Worm (Caenorhabditis elegans) whole organism, L4 larva: ENCODE measurements around the gene R186.8.

ENCODE experiments used
- F44E2.7 ChIP-seq: fragments of 200-800 bp; sonication (Bioruptor generic); IDR thresholded peaks from 2 replicates; pipeline ENCODE4 v2.1.2; 2022; ENCODE audit warnings: missing genetic modification characterization, missing compliant biosample characterization
- F49E8.2 ChIP-seq: sonication (generic microtip); optimal IDR thresholded peaks from 2 replicates; lab custom pipeline; 2016; ENCODE audit warnings: missing compliant biosample characterization, mild to moderate bottlenecking, missing genetic modification characterization, borderline replicate concordance
- T26A8.4 ChIP-seq: fragments of 200-800 bp; sonication (Bioruptor generic); IDR thresholded peaks from 2 replicates; pipeline ENCODE4 v1.3.6; 2022; ENCODE audit warnings: missing genetic modification characterization, missing compliant biosample characterization
- Y48G9A.11 ChIP-seq: fragments of 200-800 bp; sonication (Bioruptor generic); IDR thresholded peaks from 2 replicates; pipeline ENCODE4 v1.3.6; 2022; ENCODE audit warnings: missing genetic modification reagents, missing genetic modification characterization, missing compliant biosample characterization
- Y5F2A.4 ChIP-seq: fragments of 200-800 bp; sonication (Bioruptor generic); optimal IDR thresholded peaks from 2 replicates; lab custom pipeline; 2018; ENCODE audit warnings: mild to moderate bottlenecking, missing genetic modification characterization, missing compliant biosample characterization
- aha-1 ChIP-seq: fragments of 150-350 bp; peaks from one replicate; lab custom pipeline; 2014; ENCODE audit warnings: missing biosample characterization, missing genetic modification characterization
- aly-2 ChIP-seq: sonication (generic microtip); optimal IDR thresholded peaks from 2 replicates; lab custom pipeline; 2018; ENCODE audit warnings: missing biosample characterization, missing genetic modification characterization
- ceh-20 ChIP-seq: fragments of 200-800 bp; sonication (Bioruptor generic); IDR thresholded peaks from 2 replicates; pipeline ENCODE4 v1.3.6; 2022; ENCODE audit warnings: missing genetic modification reagents, missing genetic modification characterization, missing compliant biosample characterization
- ceh-28 ChIP-seq: fragments of 150-350 bp; optimal IDR thresholded peaks from 2 replicates; lab custom pipeline; 2014; ENCODE audit warnings: missing biosample characterization, missing genetic modification reagents, missing genetic modification characterization
- ceh-32 ChIP-seq: sonication (generic microtip); optimal IDR thresholded peaks from 2 replicates; lab custom pipeline; 2016; ENCODE audit warnings: mild to moderate bottlenecking, missing genetic modification characterization, missing compliant biosample characterization; ENCODE audit not compliant: poor library complexity
- daf-16 ChIP-seq, 3 experiments: sonication (generic microtip); optimal IDR thresholded peaks; 2 replicates each; lab custom pipeline; 2016 to 2017; ENCODE audit warnings: missing genetic modification characterization in 3 of 3, missing genetic modification reagents in 3 of 3, mild to moderate bottlenecking in 2 of 3, missing compliant biosample characterization in 2 of 3, missing biosample characterization in 1 of 3, moderate library complexity in 1 of 3
- dmd-6 ChIP-seq: fragments of 200-800 bp; sonication (Bioruptor generic); IDR thresholded peaks from 2 replicates; pipeline ENCODE4 v1.3.6; 2022; ENCODE audit warnings: missing genetic modification reagents, missing genetic modification characterization, missing compliant biosample characterization
- dve-1 ChIP-seq: sonication (generic microtip); optimal IDR thresholded peaks from 2 replicates; lab custom pipeline; 2017; ENCODE audit warnings: antibody characterized with exemption, mild to moderate bottlenecking, missing genetic modification characterization, missing compliant biosample characterization; ENCODE audit not compliant: insufficient read depth
- egl-27 ChIP-seq: sonication (generic microtip); optimal IDR thresholded peaks from 3 replicates; lab custom pipeline; 2017; ENCODE audit warnings: missing biosample characterization, missing genetic modification reagents, missing genetic modification characterization
- fkh-10 ChIP-seq: fragments of 150-350 bp; optimal IDR thresholded peaks from 2 replicates; lab custom pipeline; 2014; ENCODE audit warnings: missing biosample characterization, missing genetic modification reagents, missing genetic modification characterization
- gei-8 ChIP-seq: fragments of 200-800 bp; sonication (Bioruptor generic); optimal IDR thresholded peaks from 2 replicates; lab custom pipeline; 2018; ENCODE audit warnings: mild to moderate bottlenecking, missing genetic modification characterization, missing compliant biosample characterization
- hlh-11 ChIP-seq: fragments of 200-800 bp; sonication (Bioruptor generic); optimal IDR thresholded peaks from 2 replicates; lab custom pipeline; 2018; ENCODE audit warnings: mild to moderate bottlenecking, missing genetic modification characterization, missing compliant biosample characterization
- hlh-30 ChIP-seq: sonication (generic microtip); optimal IDR thresholded peaks from 2 replicates; lab custom pipeline; 2017; ENCODE audit warnings: antibody characterized with exemption, mild to moderate bottlenecking, missing genetic modification characterization, missing compliant biosample characterization; ENCODE audit not compliant: insufficient read depth
- lin-1 ChIP-seq: fragments of 200-800 bp; sonication (Bioruptor generic); IDR thresholded peaks from 2 replicates; pipeline ENCODE4 v1.3.6; 2022; ENCODE audit warnings: missing genetic modification reagents, missing genetic modification characterization, missing compliant biosample characterization
- lin-15B ChIP-seq: fragments of 150-350 bp; sonication (generic microtip); optimal IDR thresholded peaks from 3 replicates; lab custom pipeline; 2014; ENCODE audit warnings: missing biosample characterization, missing genetic modification characterization
- madf-5 ChIP-seq, 2 experiments: fragments of 200-800 bp; sonication (Bioruptor generic); IDR thresholded peaks; 2 replicates each; pipeline ENCODE4 v1.3.6; 2022; ENCODE audit warnings: missing compliant biosample characterization in 2 of 2, missing genetic modification characterization in 2 of 2
- madf-9 ChIP-seq: fragments of 200-800 bp; sonication (Bioruptor generic); conservative IDR thresholded peaks from 2 replicates; pipeline ENCODE4 v1.3.6; 2022; ENCODE audit warnings: missing genetic modification reagents, missing genetic modification characterization, missing compliant biosample characterization
- mep-1 ChIP-seq: fragments of 150-350 bp; sonication (generic microtip); optimal IDR thresholded peaks from 3 replicates; lab custom pipeline; 2014; ENCODE audit warnings: missing biosample characterization, missing genetic modification characterization
- mes-2 ChIP-seq: sonication (generic microtip); optimal IDR thresholded peaks from 2 replicates; lab custom pipeline; 2016; ENCODE audit warnings: missing genotype, mild to moderate bottlenecking, missing genetic modification characterization, missing compliant biosample characterization; ENCODE audit not compliant: poor library complexity, severe bottlenecking
- nhr-28 ChIP-seq: fragments of 150-350 bp; optimal IDR thresholded peaks from 2 replicates; lab custom pipeline; 2014; ENCODE audit warnings: missing biosample characterization, missing genetic modification characterization
- nhr-42 ChIP-seq: fragments of 200-800 bp; sonication (Bioruptor generic); IDR thresholded peaks from 2 replicates; pipeline ENCODE4 v1.3.6; 2022; ENCODE audit warnings: missing genetic modification characterization, missing compliant biosample characterization
- nhr-77 ChIP-seq: fragments of 150-350 bp; optimal IDR thresholded peaks from 2 replicates; lab custom pipeline; 2014; ENCODE audit warnings: missing biosample characterization, missing genetic modification characterization
- pqm-1 ChIP-seq: sonication (generic microtip); optimal IDR thresholded peaks from 2 replicates; lab custom pipeline; 2017; ENCODE audit warnings: missing biosample characterization, missing genetic modification characterization
- saeg-2 ChIP-seq: fragments of 200-800 bp; sonication (Bioruptor generic); IDR thresholded peaks from 2 replicates; pipeline ENCODE4 v1.3.6; 2022; ENCODE audit warnings: missing genetic modification reagents, missing genetic modification characterization, missing compliant biosample characterization
- unc-130 ChIP-seq: sonication (generic microtip); optimal IDR thresholded peaks from 2 replicates; lab custom pipeline; 2016; ENCODE audit warnings: missing genetic modification reagents, missing genetic modification characterization, missing compliant biosample characterization
- vab-7 ChIP-seq: fragments of 200-800 bp; sonication (Bioruptor generic); IDR thresholded peaks from 2 replicates; pipeline ENCODE4 v1.3.6; 2022; ENCODE audit warnings: missing genetic modification reagents, missing genetic modification characterization, missing compliant biosample characterization
- zfp-2 ChIP-seq: sonication (generic microtip); optimal IDR thresholded peaks from 2 replicates; lab custom pipeline; 2016; ENCODE audit warnings: mild to moderate bottlenecking, missing genetic modification characterization, missing compliant biosample characterization
- zip-11 ChIP-seq: fragments of 200-800 bp; sonication (Bioruptor generic); IDR thresholded peaks from 2 replicates; pipeline ENCODE4 v1.3.6; 2022; ENCODE audit warnings: missing genetic modification characterization, missing compliant biosample characterization

Gene R186.8

DNA sequence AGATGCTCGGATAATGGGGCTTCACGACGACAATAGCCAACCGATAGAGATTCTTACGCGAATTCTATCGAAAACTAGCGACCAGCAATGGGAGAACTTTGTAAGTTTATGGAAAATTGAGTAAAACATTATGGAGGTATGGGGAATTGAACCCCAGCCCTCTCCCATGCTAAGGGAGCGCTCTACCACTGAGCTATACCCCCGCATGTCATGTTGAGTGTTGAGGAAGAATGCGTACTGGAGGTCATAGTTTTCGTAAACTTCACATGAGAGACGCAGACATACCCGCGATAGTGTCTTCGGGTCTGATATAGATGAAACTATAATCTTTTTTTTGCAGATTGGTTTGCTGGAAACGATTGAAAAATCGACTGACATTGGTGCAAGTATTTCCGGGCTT is 35.6 kb upstream of the R186.8 start (continued):
- TF ChIP-seq hlh-30 (tag; lab: Kevin White, UChicago) (peak; percentile 56), egl-27 (peak; percentile 18), T26A8.4 (GFP tag; lab: Robert Waterston, UW) (peak; percentile 88), aly-2 (tag; lab: Kevin White, UChicago) (peak; percentile 28), ceh-28 (tag; lab: Kevin White, UChicago) (no peak), hlh-11 (tag; lab: Kevin White, UChicago) (peak; percentile 64), ceh-20 (GFP tag; lab: Robert Waterston, UW) (peak; percentile 78), daf-16 (GFP tag; optimal IDR thresholded peaks at IDR 0.05; lab: Kevin White, UChicago) (peak; percentile 46 to 88), daf-16 (tag; optimal IDR thresholded peaks at IDR 0.05; lab: Kevin White, UChicago) (peak; percentile 65), zfp-2 (tag; lab: Kevin White, UChicago) (no peak), madf-5 (GFP tag; IDR thresholded peaks at IDR 0.05; lab: Robert Waterston, UW) (peak in 1 of 2 experiments; percentile 8; a peak in 1 of 4 replicates), dve-1 (tag; lab: Kevin White, UChicago) (peak; percentile 80)

DNA sequence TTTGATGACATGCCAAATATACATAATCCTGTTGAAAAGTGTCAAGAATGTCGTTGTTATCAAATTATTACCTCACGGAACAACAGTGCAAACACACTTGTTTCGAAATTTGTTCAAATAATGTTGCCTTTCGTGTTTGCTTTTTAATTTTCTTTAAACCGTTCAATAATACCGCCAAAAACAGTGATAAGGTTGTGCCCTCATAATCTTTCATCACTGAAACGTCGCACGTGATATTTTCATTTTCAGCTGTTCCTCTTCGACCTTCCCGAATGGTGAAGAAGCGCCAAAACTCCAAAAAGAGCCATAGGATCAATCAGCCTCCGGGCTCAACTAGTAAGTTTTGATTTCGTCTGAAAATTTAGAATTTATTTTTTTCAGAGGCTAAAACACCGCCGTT is 34.3 kb upstream of the R186.8 start, which contains the start of gene inft-2:
Gene inft-2, plus strand, starts transcription at position 248 of the 400 bp plus-strand sequence.
- TF ChIP-seq hlh-11 (tag; lab: Kevin White, UChicago), result peak; percentile 33
- TF ChIP-seq dmd-6, result peak; percentile 46
- TF ChIP-seq dve-1 (tag; lab: Kevin White, UChicago), result peak; percentile 60
- TF ChIP-seq saeg-2 (GFP tag; lab: Robert Waterston, UW), result 0 out of 2 replicates have a peak, but pooled peaks have one; percentile 30
- no peak for TF ChIP-seq daf-16 (GFP tag; optimal IDR thresholded peaks at IDR 0.05; lab: Kevin White, UChicago)
- peak; percentile 69 for TF ChIP-seq daf-16 (tag; optimal IDR thresholded peaks at IDR 0.05; lab: Kevin White, UChicago)
- no peak for TF ChIP-seq mep-1 (tag; lab: Kevin White, UChicago)
- peak; percentile 21 for TF ChIP-seq nhr-77 (tag; lab: Kevin White, UChicago)
- TF ChIP-seq aha-1 (tag; lab: Kevin White, UChicago), result no peak
- TF ChIP-seq pqm-1 (tag; lab: Kevin White, UChicago), result peak; percentile 19
- 0 out of 2 replicates have a peak, but pooled peaks have one; percentile 10 for TF ChIP-seq lin-1 (GFP tag; lab: Robert Waterston, UW)
- peak; percentile 35 for TF ChIP-seq nhr-28
- no peak for TF ChIP-seq madf-9 (GFP tag; lab: Robert Waterston, UW)
- no peak for TF ChIP-seq fkh-10 (GFP tag; lab: Kevin White, UChicago)

DNA sequence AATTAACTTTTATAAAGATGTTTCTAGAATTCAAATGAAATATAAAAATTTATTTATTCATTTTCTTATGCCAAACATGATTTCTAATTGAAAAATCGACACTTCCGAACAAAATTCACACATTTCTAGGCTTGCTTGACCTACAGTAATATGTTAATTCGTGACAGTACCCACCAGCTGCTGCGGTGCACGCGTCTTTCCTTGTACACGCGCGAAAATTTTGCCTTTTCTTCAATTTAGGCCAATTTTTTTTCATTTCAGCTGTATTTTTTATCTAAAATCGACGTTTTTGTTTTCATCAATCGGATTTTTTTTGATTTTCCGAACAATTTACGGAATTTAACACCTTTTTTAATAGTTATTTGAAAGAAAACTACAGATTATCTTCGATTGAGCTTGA is 32.3 kb upstream of the R186.8 start:
- TF ChIP-seq ceh-32 (tag; lab: Kevin White, UChicago) (no peak), Y5F2A.4 (GFP tag; lab: Kevin White, UChicago) (no peak), vab-7 (GFP tag; lab: Robert Waterston, UW) (no peak), dmd-6 (no peak), unc-130 (GFP tag; lab: Kevin White, UChicago) (peak; percentile 73), gei-8 (GFP tag; lab: Kevin White, UChicago) (no peak), mes-2 (tag; lab: Kevin White, UChicago) (no peak), Y48G9A.11 (GFP tag; lab: Robert Waterston, UW) (peak; percentile 70), ceh-20 (GFP tag; lab: Robert Waterston, UW) (no peak), nhr-42 (GFP tag; lab: Robert Waterston, UW) (no peak), F49E8.2 (tag; lab: Kevin White, UChicago) (peak; percentile 38)

DNA sequence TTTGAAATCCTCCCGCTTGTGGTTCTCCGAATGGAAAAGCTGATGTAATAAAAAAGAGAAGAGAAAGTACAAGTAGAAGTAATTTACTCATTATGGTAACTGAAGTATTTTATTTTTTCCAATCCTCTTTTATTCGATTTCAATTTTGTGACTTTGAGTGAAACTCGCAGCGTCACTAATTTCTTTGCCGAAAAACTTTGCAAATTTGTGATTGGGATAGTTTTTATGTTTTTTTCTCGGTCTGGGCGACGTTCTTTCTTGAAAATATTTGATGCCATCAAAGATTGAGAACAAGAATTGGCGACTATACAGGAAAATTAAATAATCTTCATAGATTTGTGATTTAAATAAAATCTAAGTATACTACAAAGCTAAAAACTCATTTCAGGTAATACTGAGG is 31.8 kb upstream of the R186.8 start, which contains the start of gene far-4:
Gene far-4, minus strand, starts transcription at position 101 of the 400 bp plus-strand sequence.
- TF ChIP-seq daf-16 (GFP tag; optimal IDR thresholded peaks at IDR 0.05; lab: Kevin White, UChicago) (no peak), daf-16 (tag; optimal IDR thresholded peaks at IDR 0.05; lab: Kevin White, UChicago) (no peak), zip-11 (no peak), F44E2.7 (GFP tag; lab: Robert Waterston, UW) (no peak), Y5F2A.4 (GFP tag; lab: Kevin White, UChicago) (no peak), lin-15B (no peak)
